Worm (Caenorhabditis elegans): Measurements from ENCODE around the gene pgp-14.

pgp-14 gene

ce11 chrX:12761778-12762177 lies 12.4 kb upstream of the pgp-14 start, which contains the start of gene cept-1:
Gene cept-1, plus strand, starts transcription at chrX:12762078.
- no peak for TF ChIP-seq ztf-11 (tag; optimal IDR thresholded peaks at IDR 0.05)
- TF ChIP-seq fos-1 (tag; optimal IDR thresholded peaks at IDR 0.05) = no peak
- no peak for TF ChIP-seq nhr-77 (tag; optimal IDR thresholded peaks at IDR 0.05)
- TF ChIP-seq snpc-4 (tag; optimal IDR thresholded peaks at IDR 0.05) = no peak
- no peak for TF ChIP-seq ceh-16 (tag; optimal IDR thresholded peaks at IDR 0.05)
- no peak for TF ChIP-seq nhr-11 (tag; optimal IDR thresholded peaks at IDR 0.05)
- TF ChIP-seq peb-1 (tag; optimal IDR thresholded peaks at IDR 0.05) = no peak
- TF ChIP-seq ztf-1 (GFP tag; conservative IDR thresholded peaks at IDR 0.05) = no peak
- TF ChIP-seq gmeb-1 (tag; optimal IDR thresholded peaks at IDR 0.05) = no peak
- no peak for TF ChIP-seq unc-62 (GFP tag; optimal IDR thresholded peaks at IDR 0.05)
- no peak for TF ChIP-seq sma-3 (GFP tag; optimal IDR thresholded peaks at IDR 0.05)

ce11 chrX:12761295-12761775 lies 12.0 kb upstream of the pgp-14 start:
- TF ChIP-seq mdl-1 (tag; optimal IDR thresholded peaks at IDR 0.05) = peak in 1 of 2 experiments; percentile 40
- no peak for TF ChIP-seq elt-1 (tag; optimal IDR thresholded peaks at IDR 0.05)
- peak; percentile 57 for TF ChIP-seq nhr-25 (tag; optimal IDR thresholded peaks at IDR 0.05)
- TF ChIP-seq peb-1 (tag; optimal IDR thresholded peaks at IDR 0.05) = no peak
- no peak for TF ChIP-seq nhr-12 (tag; optimal IDR thresholded peaks at IDR 0.05)
- no peak for TF ChIP-seq unc-39 (tag; optimal IDR thresholded peaks at IDR 0.05)
- no peak for TF ChIP-seq ztf-11 (tag; optimal IDR thresholded peaks at IDR 0.05)
- TF ChIP-seq ZK546.5 (tag; optimal IDR thresholded peaks at IDR 0.05) = no peak
- TF ChIP-seq nhr-6 (tag; optimal IDR thresholded peaks at IDR 0.05) = no peak
- TF ChIP-seq R02D3.7 (tag; optimal IDR thresholded peaks at IDR 0.05) = no peak
- TF ChIP-seq nhr-129 (tag; optimal IDR thresholded peaks at IDR 0.05) = peak; percentile 49
- TF ChIP-seq blmp-1 (tag; optimal IDR thresholded peaks at IDR 0.05; ENCODE audit: insufficient read depth) = peak; percentile 80
- TF ChIP-seq F13H6.1 (tag; optimal IDR thresholded peaks at IDR 0.05) = no peak
- TF ChIP-seq aly-2 (tag; optimal IDR thresholded peaks at IDR 0.05) = no peak
- TF ChIP-seq zag-1 (tag; optimal IDR thresholded peaks at IDR 0.05) = no peak
- TF ChIP-seq nhr-23 (tag; optimal IDR thresholded peaks at IDR 0.05) = no peak
- no peak for TF ChIP-seq crh-2 (tag; optimal IDR thresholded peaks at IDR 0.05)
- TF ChIP-seq lin-39 (tag; optimal IDR thresholded peaks at IDR 0.05) = no peak
- TF ChIP-seq sem-4 (tag; optimal IDR thresholded peaks at IDR 0.05) = no peak
- no peak for TF ChIP-seq nhr-10 (tag; optimal IDR thresholded peaks at IDR 0.05)
- TF ChIP-seq sma-9 (GFP tag; optimal IDR thresholded peaks at IDR 0.05) = peak; percentile 67
- TF ChIP-seq sma-9 (tag; optimal IDR thresholded peaks at IDR 0.05) = no peak
- no peak for TF ChIP-seq ceh-16 (tag; optimal IDR thresholded peaks at IDR 0.05)
- no peak for TF ChIP-seq gmeb-1 (tag; optimal IDR thresholded peaks at IDR 0.05)
- no peak for TF ChIP-seq ztf-4 (tag; optimal IDR thresholded peaks at IDR 0.05)
- peak; percentile 27 for TF ChIP-seq C34F6.9 (tag; optimal IDR thresholded peaks at IDR 0.05)
- peak; percentile 3 for TF ChIP-seq fos-1 (tag; optimal IDR thresholded peaks at IDR 0.05)
- no peak for TF ChIP-seq lsy-2 (tag; optimal IDR thresholded peaks at IDR 0.05)
- TF ChIP-seq sma-3 (GFP tag; optimal IDR thresholded peaks at IDR 0.05) = peak; percentile 52
- no peak for TF ChIP-seq dmd-4 (tag; optimal IDR thresholded peaks at IDR 0.05)
- no peak for TF ChIP-seq alr-1 (tag; optimal IDR thresholded peaks at IDR 0.05)
- no peak for TF ChIP-seq Y55F3AM.14 (GFP tag; optimal IDR thresholded peaks at IDR 0.05)
- no peak for TF ChIP-seq lin-11 (tag; optimal IDR thresholded peaks at IDR 0.05)
- TF ChIP-seq mab-5 (tag; optimal IDR thresholded peaks at IDR 0.05) = no peak
- no peak for TF ChIP-seq ztf-1 (GFP tag; conservative IDR thresholded peaks at IDR 0.05)

- TF ChIP-seq Y55F3AM.14 (GFP tag; optimal IDR thresholded peaks at IDR 0.05) (peak; percentile 25), sma-9 (GFP tag; optimal IDR thresholded peaks at IDR 0.05) (peak; percentile 90), sma-9 (tag; optimal IDR thresholded peaks at IDR 0.05) (no peak), gmeb-1 (tag; optimal IDR thresholded peaks at IDR 0.05) (peak; percentile 38), nhr-21 (tag; optimal IDR thresholded peaks at IDR 0.05) (peak; percentile 65), F13H6.1 (tag; optimal IDR thresholded peaks at IDR 0.05) (peak; percentile 57), mdl-1 (tag; optimal IDR thresholded peaks at IDR 0.05) (peak; percentile 65 to 85), blmp-1 (tag; optimal IDR thresholded peaks at IDR 0.05; ENCODE audit: insufficient read depth) (peak; percentile 83), egl-27 (tag; optimal IDR thresholded peaks at IDR 0.05) (no peak), nhr-12 (tag; optimal IDR thresholded peaks at IDR 0.05) (no peak), fos-1 (tag; optimal IDR thresholded peaks at IDR 0.05) (peak; percentile 92), crh-2 (tag; optimal IDR thresholded peaks at IDR 0.05) (peak; percentile 70), nhr-129 (tag; optimal IDR thresholded peaks at IDR 0.05) (peak; percentile 45), aly-2 (tag; optimal IDR thresholded peaks at IDR 0.05) (no peak), ztf-4 (tag; optimal IDR thresholded peaks at IDR 0.05) (no peak), sma-3 (GFP tag; optimal IDR thresholded peaks at IDR 0.05) (peak; percentile 68), ztf-1 (GFP tag; conservative IDR thresholded peaks at IDR 0.05) (no peak)
Observed at ce11 chrX:12759642-12760041, 10.3 kb upstream of the pgp-14 start.
